Worm (Caenorhabditis elegans): ENCODE results near the gene rsp-4.

DNA sequence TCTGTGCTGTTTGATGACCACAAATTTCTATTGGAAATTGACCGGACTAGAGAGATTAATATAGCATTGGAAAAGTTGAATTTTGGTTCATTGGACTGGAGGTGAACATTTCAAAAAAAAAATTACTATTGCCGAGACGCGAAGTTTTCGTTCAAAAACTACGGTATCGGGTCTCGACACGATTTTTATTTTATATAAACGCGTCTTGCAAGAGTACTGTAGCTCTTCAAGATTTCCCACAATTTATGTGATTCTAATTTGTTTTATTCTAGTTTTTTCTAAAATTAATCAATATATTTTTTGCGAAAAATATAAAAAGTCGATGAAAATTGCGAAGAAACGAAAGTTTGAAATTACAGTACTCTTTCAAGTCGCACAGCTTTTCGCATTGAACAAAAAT, 18.0 kb downstream of the rsp-4 start, which contains the start of gene F09E5.12:
- TF ChIP-seq hmg-4 (GFP tag; optimal IDR thresholded peaks at IDR 0.05) (no peak), F13C5.2 (tag; optimal IDR thresholded peaks at IDR 0.05) (no peak), hmbx-1 (tag; optimal IDR thresholded peaks at IDR 0.05) (no peak), ama-1 (optimal IDR thresholded peaks at IDR 0.05) (no peak), tbx-37 (GFP tag; conservative IDR thresholded peaks at IDR 0.05) (no peak), ceh-13 (GFP tag; optimal IDR thresholded peaks at IDR 0.05) (no peak)
